Worm (Caenorhabditis elegans): ENCODE measurements around the gene unc-62.

unc-62 gene

ce11 chrV:4503868-4504365 lies 6.7 kb downstream of the unc-62 start:
- TF ChIP-seq Y48G9A.11 (GFP tag; IDR thresholded peaks at IDR 0.05) (no peak), tag-97 (GFP tag; IDR thresholded peaks at IDR 0.05) (no peak), daf-19 (GFP tag; conservative IDR thresholded peaks at IDR 0.05) (no peak), ceh-20 (GFP tag; IDR thresholded peaks at IDR 0.05) (no peak), set-16 (GFP tag; IDR thresholded peaks at IDR 0.05) (peak; percentile 73), gei-8 (GFP tag; optimal IDR thresholded peaks at IDR 0.05) (no peak), F44E2.7 (GFP tag; IDR thresholded peaks at IDR 0.05) (no peak), snpc-1.2 (GFP tag; IDR thresholded peaks at IDR 0.05) (no peak), aha-1 (tag) (no peak), unc-62 (GFP tag; optimal IDR thresholded peaks at IDR 0.05 in 1 of 2) (peak in 1 of 2 experiments; percentile 98), unc-62 (tag; optimal IDR thresholded peaks at IDR 0.05) (no peak), nhr-76 (tag; optimal IDR thresholded peaks at IDR 0.05) (no peak), daf-8 (GFP tag; IDR thresholded peaks at IDR 0.05) (no peak), lir-3 (tag; optimal IDR thresholded peaks at IDR 0.05) (no peak), spr-3 (GFP tag; optimal IDR thresholded peaks at IDR 0.05) (no peak), rbr-2 (tag; optimal IDR thresholded peaks at IDR 0.05) (no peak)

DNA sequence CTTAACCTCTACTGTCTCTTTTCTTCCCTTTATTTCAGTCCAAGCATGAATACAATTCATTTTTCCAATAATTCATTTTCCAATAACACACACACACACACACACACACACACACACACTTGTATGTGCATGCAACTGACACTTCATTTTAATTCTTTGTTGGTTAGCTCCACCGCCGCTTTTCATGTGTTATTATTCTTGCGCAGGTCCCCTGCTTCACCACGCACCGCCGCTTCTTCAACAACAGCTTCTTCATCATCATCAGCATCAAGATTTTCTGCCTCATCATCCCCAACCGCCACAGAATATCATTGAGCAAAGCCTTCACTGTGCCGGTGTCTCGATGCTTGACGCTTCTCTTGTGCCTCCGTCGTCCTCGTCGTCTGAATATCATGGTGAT lies 7.2 kb downstream of the unc-62 start:
- TF ChIP-seq mdl-1 (tag; optimal IDR thresholded peaks at IDR 0.05) (no peak), unc-62 (GFP tag; optimal IDR thresholded peaks at IDR 0.05 in 1 of 2) (peak in 1 of 2 experiments; percentile 94), unc-62 (tag; optimal IDR thresholded peaks at IDR 0.05) (no peak)

ce11 chrV:4505000-4505399 lies 7.7 kb downstream of the unc-62 start:
- no peak for TF ChIP-seq pqm-1 (tag; optimal IDR thresholded peaks at IDR 0.05)
- TF ChIP-seq unc-62 (GFP tag; optimal IDR thresholded peaks at IDR 0.05 in 1 of 2) = peak in 1 of 2 experiments; percentile 99
- TF ChIP-seq unc-62 (tag; optimal IDR thresholded peaks at IDR 0.05) = no peak

DNA sequence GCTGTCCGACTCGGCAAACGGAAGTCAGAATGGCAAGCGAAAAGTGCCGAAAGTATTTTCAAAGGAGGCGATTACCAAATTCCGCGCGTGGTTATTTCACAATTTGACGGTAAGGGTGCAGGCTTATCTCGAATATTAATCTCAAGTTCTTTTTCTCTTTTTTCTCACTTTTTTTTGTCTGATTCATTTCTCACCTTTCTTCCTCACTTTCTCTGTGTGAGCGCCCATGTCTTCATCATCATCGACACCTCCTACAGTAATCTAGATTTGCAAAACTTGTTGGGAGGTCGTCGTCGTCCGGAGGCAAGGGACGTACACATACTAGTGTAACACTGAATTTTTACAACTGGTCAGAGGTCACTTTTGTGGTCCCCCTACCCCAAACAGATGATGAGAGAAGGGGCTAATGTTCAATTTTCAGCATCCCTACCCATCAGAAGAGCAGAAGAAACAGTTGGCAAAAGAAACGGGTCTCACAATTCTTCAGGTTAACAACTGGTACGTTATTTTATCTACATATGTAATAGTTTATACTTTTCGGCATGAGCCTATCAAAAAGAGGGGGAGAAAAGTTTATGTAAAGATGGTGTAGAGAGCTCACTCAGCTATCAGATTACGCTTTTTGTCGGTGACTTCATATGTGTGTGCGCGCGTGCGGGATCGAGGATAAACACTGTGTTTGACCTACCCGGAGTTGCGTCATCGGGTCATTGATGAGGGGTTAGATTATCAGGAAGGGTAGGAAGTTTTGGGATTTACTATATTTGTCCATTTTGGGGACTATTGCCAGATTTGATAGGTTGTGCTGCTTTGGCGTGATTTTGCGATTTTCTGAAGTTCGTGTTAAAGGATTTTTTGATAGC lies 8.4 kb downstream of the unc-62 start:
- TF ChIP-seq F26F4.8 (GFP tag; conservative IDR thresholded peaks at IDR 0.05) (no peak), unc-62 (GFP tag; optimal IDR thresholded peaks at IDR 0.05 in 1 of 2) (peak in 1 of 2 experiments; percentile 67), unc-62 (tag; optimal IDR thresholded peaks at IDR 0.05) (no peak)

ce11 chrV:4506681-4507080 lies 9.4 kb downstream of the unc-62 start:
- TF ChIP-seq aha-1 (tag) (peak; percentile 78), unc-62 (GFP tag; optimal IDR thresholded peaks at IDR 0.05 in 1 of 2) (peak in 1 of 2 experiments; percentile 64), unc-62 (tag; optimal IDR thresholded peaks at IDR 0.05) (no peak), saeg-2 (GFP tag; IDR thresholded peaks at IDR 0.05) (no peak)

DNA sequence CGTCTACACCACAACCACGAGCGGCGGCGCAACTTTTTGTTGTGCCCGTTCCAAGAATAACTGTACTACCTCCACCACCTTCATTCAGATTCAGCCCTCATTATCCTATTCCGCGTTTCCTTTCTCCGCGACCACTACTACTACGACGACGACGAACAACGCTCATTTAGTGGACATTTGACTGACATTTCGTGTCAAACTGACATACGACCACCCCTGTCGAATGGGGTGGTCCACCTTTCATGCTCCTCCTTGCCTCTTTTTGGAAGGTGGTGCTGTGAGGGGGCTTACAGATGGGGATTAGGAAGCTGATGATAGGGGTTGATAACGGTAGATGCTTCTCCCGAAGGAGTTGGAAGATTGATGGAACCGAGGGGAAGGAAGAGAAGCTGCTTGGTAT lies 9.9 kb downstream of the unc-62 start:
- no peak for TF ChIP-seq dmd-6 (GFP tag; IDR thresholded peaks at IDR 0.05)
- no peak for TF ChIP-seq nhr-28 (tag; optimal IDR thresholded peaks at IDR 0.05)
- peak in 1 of 2 experiments; percentile 100 for TF ChIP-seq unc-62 (GFP tag; optimal IDR thresholded peaks at IDR 0.05 in 1 of 2)
- TF ChIP-seq unc-62 (tag; optimal IDR thresholded peaks at IDR 0.05) = no peak
- TF ChIP-seq D1046.2 (GFP tag; IDR thresholded peaks at IDR 0.05) = no peak
- TF ChIP-seq tag-97 (GFP tag; IDR thresholded peaks at IDR 0.05) = no peak
- no peak for TF ChIP-seq attf-4 (tag; optimal IDR thresholded peaks at IDR 0.05)

- TF ChIP-seq cey-2 (tag; optimal IDR thresholded peaks at IDR 0.05; ENCODE audit: borderline replicate concordance, insufficient read depth) = no peak
- TF ChIP-seq F44E2.7 (GFP tag; IDR thresholded peaks at IDR 0.05) = no peak
- TF ChIP-seq mep-1 (tag; optimal IDR thresholded peaks at IDR 0.05) = peak; percentile 76
- TF ChIP-seq nhr-48 (tag; optimal IDR thresholded peaks at IDR 0.05) = peak; percentile 5
- TF ChIP-seq lsy-2 (tag; optimal IDR thresholded peaks at IDR 0.05) = peak; percentile 79 to 94
- TF ChIP-seq Y48G9A.11 (GFP tag; IDR thresholded peaks at IDR 0.05) = no peak
- peak; percentile 39 for TF ChIP-seq ama-1 (optimal IDR thresholded peaks at IDR 0.05)
- TF ChIP-seq hlh-11 (tag; optimal IDR thresholded peaks at IDR 0.05) = peak; percentile 86
- peak in 1 of 2 experiments; percentile 100 for TF ChIP-seq unc-62 (GFP tag; optimal IDR thresholded peaks at IDR 0.05 in 1 of 2)
- peak; percentile 100 for TF ChIP-seq unc-62 (tag; optimal IDR thresholded peaks at IDR 0.05)
- TF ChIP-seq dve-1 (tag; optimal IDR thresholded peaks at IDR 0.05; ENCODE audit: insufficient read depth) = peak; percentile 14
- no peak for TF ChIP-seq lin-38 (GFP tag; IDR thresholded peaks at IDR 0.05)
- peak in 1 of 2 experiments; percentile 65 for TF ChIP-seq daf-16 (GFP tag; optimal IDR thresholded peaks at IDR 0.05)
- TF ChIP-seq daf-16 (tag; optimal IDR thresholded peaks at IDR 0.05) = no peak
- TF ChIP-seq madf-5 (GFP tag; IDR thresholded peaks at IDR 0.05) = 0 out of 4 replicates have a peak, but pooled peaks of 1 of the 2 experiments have one; percentile 60
- peak; percentile 64 for TF ChIP-seq nhr-28 (tag; optimal IDR thresholded peaks at IDR 0.05)
- TF ChIP-seq F26F4.8 (GFP tag; conservative IDR thresholded peaks at IDR 0.05) = 0 out of 2 replicates have a peak, but pooled peaks have one; percentile 3
These were observed 10.7 kb downstream of the unc-62 start for ce11 chrV:4507836-4508462.

All from whole organism, L4 larva.